Fruit fly (Drosophila melanogaster) whole organism, embryonic: ENCODE measurements around the gene CG31792.

Experiments used
- CG11085 ChIP-seq: fragments of 200-800 bp; sonication (Bioruptor generic); IDR thresholded peaks from 2 replicates; pipeline ENCODE4 v1.3.6; 2022; ENCODE audit warnings: missing biosample characterization, missing genetic modification characterization
- CG11398 ChIP-seq: fragments of 200-800 bp; sonication (Bioruptor generic); optimal IDR thresholded peaks from 2 replicates; lab custom pipeline; 2016; ENCODE audit warnings: missing biosample characterization, missing genetic modification characterization
- CG12299 ChIP-seq: fragments of 200-800 bp; sonication (Bioruptor generic); optimal IDR thresholded peaks from 2 replicates; lab custom pipeline; 2018; ENCODE audit warnings: missing biosample characterization, mild to moderate bottlenecking, missing genetic modification characterization
- CG1529 ChIP-seq: fragments of 200-800 bp; sonication (Bioruptor generic); optimal IDR thresholded peaks from 3 replicates; lab custom pipeline; 2018; ENCODE audit warnings: missing biosample characterization, missing genetic modification characterization
- CG15514 ChIP-seq: fragments of 200-800 bp; sonication (Bioruptor generic); optimal IDR thresholded peaks from 3 replicates; lab custom pipeline; 2017; ENCODE audit warnings: missing biosample characterization, missing genetic modification characterization, mild to moderate bottlenecking, moderate library complexity, missing genetic modification reagents
- CG1832 ChIP-seq: fragments of 200-800 bp; sonication (Bioruptor generic); optimal IDR thresholded peaks from 2 replicates; lab custom pipeline; 2017; ENCODE audit warnings: missing biosample characterization, mild to moderate bottlenecking, missing genetic modification characterization, inconsistent platforms
- CG3065 ChIP-seq: fragments of 200-800 bp; sonication (Bioruptor generic); optimal IDR thresholded peaks from 2 replicates; lab custom pipeline; 2016; ENCODE audit warnings: missing biosample characterization, missing genetic modification characterization
- CG4730 ChIP-seq: fragments of 200-800 bp; sonication (Bioruptor generic); IDR thresholded peaks from 2 replicates; pipeline ENCODE4 v1.3.6; 2022; ENCODE audit warnings: missing biosample characterization, missing genetic modification characterization
- CG5953 ChIP-seq: fragments of 200-800 bp; sonication (Bioruptor generic); IDR thresholded peaks from 2 replicates; pipeline ENCODE4 v1.3.6; 2022; ENCODE audit warnings: missing biosample characterization, missing genetic modification characterization
- CG6689 ChIP-seq: fragments of 200-800 bp; sonication (Bioruptor generic); IDR thresholded peaks from 2 replicates; pipeline ENCODE4 v1.3.6; 2022; ENCODE audit warnings: missing biosample characterization, missing genetic modification characterization
- CG9609 ChIP-seq: fragments of 200-800 bp; sonication (Bioruptor generic); optimal IDR thresholded peaks from 3 replicates; lab custom pipeline; 2016; ENCODE audit warnings: missing biosample characterization, missing genetic modification characterization
- CG9817 ChIP-seq: fragments of 200-800 bp; sonication (Bioruptor generic); optimal IDR thresholded peaks from 2 replicates; lab custom pipeline; 2018; ENCODE audit warnings: missing biosample characterization, mild to moderate bottlenecking, missing genetic modification characterization, moderate library complexity
- CkIIα-i1 ChIP-seq: fragments of 200-800 bp; sonication (Bioruptor generic); IDR thresholded peaks from 2 replicates; pipeline ENCODE4 v1.3.6; 2022; ENCODE audit warnings: missing biosample characterization, missing genetic modification characterization
- CrebB ChIP-seq: fragments of 200-800 bp; sonication (Bioruptor generic); optimal IDR thresholded peaks from 3 replicates; lab custom pipeline; 2018; ENCODE audit warnings: missing biosample characterization, mild to moderate bottlenecking, missing genetic modification characterization
- Dad ChIP-seq: fragments of 200-800 bp; sonication (Bioruptor generic); optimal IDR thresholded peaks from 3 replicates; lab custom pipeline; 2016; ENCODE audit warnings: missing biosample characterization, missing genetic modification characterization
- Dek ChIP-seq: fragments of 200-800 bp; sonication (Bioruptor generic); optimal IDR thresholded peaks from 3 replicates; lab custom pipeline; 2019; ENCODE audit warnings: missing biosample characterization, mild to moderate bottlenecking, missing genetic modification characterization, moderate library complexity
- Dip3 ChIP-seq: fragments of 200-800 bp; sonication (Bioruptor generic); optimal IDR thresholded peaks from 3 replicates; lab custom pipeline; 2016; ENCODE audit warnings: missing biosample characterization, missing genetic modification characterization
- Drgx ChIP-seq: fragments of 200-800 bp; sonication (Bioruptor generic); IDR thresholded peaks from 2 replicates; pipeline ENCODE4 v1.3.6; 2022; ENCODE audit warnings: missing biosample characterization, missing genetic modification characterization
- Ets97D ChIP-seq: fragments of 200-800 bp; sonication (Bioruptor generic); optimal IDR thresholded peaks from 3 replicates; lab custom pipeline; 2016; ENCODE audit warnings: missing biosample characterization, missing genetic modification characterization
- Gsc ChIP-seq: fragments of 200-800 bp; sonication (Bioruptor generic); IDR thresholded peaks from 2 replicates; pipeline ENCODE4 v1.3.6; 2022; ENCODE audit warnings: missing biosample characterization, missing genetic modification characterization
- Hmr ChIP-seq: fragments of 200-800 bp; sonication (Bioruptor generic); optimal IDR thresholded peaks from 3 replicates; lab custom pipeline; 2017; ENCODE audit warnings: mild to moderate bottlenecking, missing biosample characterization, missing genetic modification reagents, missing genetic modification characterization
- Hsf ChIP-seq: fragments of 200-800 bp; sonication (Bioruptor generic); optimal IDR thresholded peaks from 3 replicates; lab custom pipeline; 2016; ENCODE audit warnings: missing biosample characterization, missing genetic modification characterization
- Lpt ChIP-seq: fragments of >200 bp; optimal IDR thresholded peaks from 2 replicates; lab custom pipeline; 2018; ENCODE audit warnings: missing biosample characterization, missing genetic modification characterization
- MESR4 ChIP-seq: fragments of 200-800 bp; sonication (Bioruptor generic); optimal IDR thresholded peaks from 2 replicates; lab custom pipeline; 2018; ENCODE audit warnings: missing biosample characterization, mild to moderate bottlenecking, missing genetic modification characterization, moderate library complexity
- NFAT ChIP-seq: fragments of 200-800 bp; sonication (Bioruptor generic); IDR thresholded peaks from 2 replicates; pipeline ENCODE4 v1.3.6; 2022; ENCODE audit warnings: missing biosample characterization, missing genetic modification characterization
- Nf-YB ChIP-seq: fragments of 200-800 bp; sonication (Bioruptor generic); optimal IDR thresholded peaks from 3 replicates; lab custom pipeline; 2019; ENCODE audit warnings: missing biosample characterization, mild to moderate bottlenecking, missing genetic modification characterization, moderate library complexity
- abd-A ChIP-seq: fragments of 200-800 bp; sonication (Bioruptor generic); optimal IDR thresholded peaks from 3 replicates; lab custom pipeline; 2019; ENCODE audit warnings: missing biosample characterization, mild to moderate bottlenecking, missing genetic modification characterization, moderate library complexity
- ase ChIP-seq: fragments of 200-800 bp; sonication (Bioruptor generic); IDR thresholded peaks from 3 replicates; pipeline ENCODE4 v1.3.6; 2022; ENCODE audit warnings: missing biosample characterization, missing genetic modification characterization
- ash1 ChIP-seq: fragments of 200-800 bp; sonication (Bioruptor generic); optimal IDR thresholded peaks from 2 replicates; lab custom pipeline; 2018; ENCODE audit warnings: missing biosample characterization, mild to moderate bottlenecking, missing genetic modification characterization
- crp ChIP-seq, 2 experiments: fragments of 200-800 bp; sonication (Bioruptor generic); optimal IDR thresholded peaks; 2 replicates in 1 of 2; 3 replicates in 1 of 2; lab custom pipeline; 2017; ENCODE audit warnings: missing biosample characterization in 2 of 2, missing genetic modification characterization in 2 of 2, mild to moderate bottlenecking in 1 of 2, moderate library complexity in 1 of 2
- danr ChIP-seq: fragments of 200-800 bp; sonication (Bioruptor generic); IDR thresholded peaks from 2 replicates; pipeline ENCODE4 v1.3.6; 2022; ENCODE audit warnings: missing biosample characterization, missing genetic modification characterization
- dmrt11E ChIP-seq: fragments of 200-800 bp; sonication (Bioruptor generic); optimal IDR thresholded peaks from 3 replicates; lab custom pipeline; 2018; ENCODE audit warnings: missing biosample characterization, mild to moderate bottlenecking, missing genetic modification characterization, moderate library complexity
- hkb ChIP-seq, 2 experiments: fragments of 200-800 bp in 1 of 2; fragments of >200 bp in 1 of 2; sonication (Bioruptor generic) in 1 of 2; IDR thresholded peaks in 1 of 2; optimal IDR thresholded peaks in 1 of 2; 2 replicates each; pipeline versions ENCODE4 v1.3.6 to Lab custom; 2017 to 2022; ENCODE audit warnings: missing biosample characterization in 1 of 2, missing genetic modification characterization in 1 of 2
- jing ChIP-seq: fragments of 200-800 bp; sonication (Bioruptor generic); optimal IDR thresholded peaks from 2 replicates; lab custom pipeline; 2018; ENCODE audit warnings: missing biosample characterization, mild to moderate bottlenecking, missing genetic modification characterization
- ken ChIP-seq: fragments of 200-800 bp; sonication (Bioruptor generic); IDR thresholded peaks from 3 replicates; pipeline ENCODE4 v1.3.6; 2022; ENCODE audit warnings: missing biosample characterization, missing genetic modification characterization
- mld ChIP-seq: fragments of 200-800 bp; sonication (Bioruptor generic); IDR thresholded peaks from 3 replicates; pipeline ENCODE4 v1.3.6; 2022; ENCODE audit warnings: missing biosample characterization, missing genetic modification characterization; ENCODE audit not compliant: partially characterized antibody
- phol ChIP-seq: fragments of 200-800 bp; sonication (Bioruptor generic); optimal IDR thresholded peaks from 3 replicates; lab custom pipeline; 2018; ENCODE audit warnings: missing biosample characterization, mild to moderate bottlenecking, missing genetic modification characterization, moderate library complexity
- pnt ChIP-seq: fragments of 200-800 bp; sonication (Bioruptor generic); optimal IDR thresholded peaks from 3 replicates; lab custom pipeline; 2016; ENCODE audit warnings: missing biosample characterization, missing genetic modification characterization
- run ChIP-seq: fragments of 200-800 bp; sonication (Bioruptor generic); optimal IDR thresholded peaks from 3 replicates; lab custom pipeline; 2018; ENCODE audit warnings: missing biosample characterization, mild to moderate bottlenecking, missing genetic modification characterization
- scrt ChIP-seq: fragments of 200-800 bp; sonication (Bioruptor generic); optimal IDR thresholded peaks from 2 replicates; lab custom pipeline; 2018; ENCODE audit warnings: missing biosample characterization, mild to moderate bottlenecking, missing genetic modification characterization, moderate library complexity
- sd ChIP-seq: fragments of 200-800 bp; sonication (Bioruptor generic); optimal IDR thresholded peaks from 3 replicates; lab custom pipeline; 2018; ENCODE audit warnings: missing biosample characterization, mild to moderate bottlenecking, missing genetic modification characterization, moderate library complexity
- ssp ChIP-seq: fragments of 200-800 bp; sonication (Bioruptor generic); IDR thresholded peaks from 2 replicates; pipeline ENCODE4 v1.3.6; 2022; ENCODE audit warnings: missing biosample characterization, missing genetic modification characterization
- tgo ChIP-seq: fragments of 200-800 bp; sonication (Bioruptor generic); IDR thresholded peaks from 3 replicates; pipeline ENCODE4 v1.3.6; 2022; ENCODE audit warnings: missing biosample characterization, missing genetic modification characterization
- tio ChIP-seq: fragments of 200-800 bp; sonication (Bioruptor generic); optimal IDR thresholded peaks from 2 replicates; lab custom pipeline; 2017; ENCODE audit warnings: missing biosample characterization, missing genetic modification characterization, inconsistent platforms
- tll ChIP-seq, 2 experiments: fragments of 200-800 bp in 1 of 2; fragments of >200 bp in 1 of 2; sonication (Bioruptor generic) in 1 of 2; optimal IDR thresholded peaks; 2 replicates each; lab custom pipeline; 2017 to 2019; ENCODE audit warnings: missing biosample characterization in 2 of 2, missing genetic modification characterization in 2 of 2, mild to moderate bottlenecking in 1 of 2, moderate library complexity in 1 of 2
- ttk ChIP-seq: fragments of 200-800 bp; sonication (Bioruptor generic); IDR thresholded peaks from 2 replicates; pipeline ENCODE4 v2.1.2; 2022; ENCODE audit warnings: missing biosample characterization, missing genetic modification characterization
- vvl ChIP-seq: fragments of 200-800 bp; sonication (Bioruptor generic); IDR thresholded peaks from 2 replicates; pipeline ENCODE4 v1.3.6; 2022; ENCODE audit warnings: missing biosample characterization, missing genetic modification characterization
- yki ChIP-seq: fragments of >200 bp; optimal IDR thresholded peaks from 3 replicates; lab custom pipeline; 2018
- zf30C ChIP-seq: fragments of 200-800 bp; sonication (Bioruptor generic); optimal IDR thresholded peaks from 3 replicates; lab custom pipeline; 2018; ENCODE audit warnings: missing biosample characterization, mild to moderate bottlenecking, missing genetic modification characterization

CG31792 gene

DNA sequence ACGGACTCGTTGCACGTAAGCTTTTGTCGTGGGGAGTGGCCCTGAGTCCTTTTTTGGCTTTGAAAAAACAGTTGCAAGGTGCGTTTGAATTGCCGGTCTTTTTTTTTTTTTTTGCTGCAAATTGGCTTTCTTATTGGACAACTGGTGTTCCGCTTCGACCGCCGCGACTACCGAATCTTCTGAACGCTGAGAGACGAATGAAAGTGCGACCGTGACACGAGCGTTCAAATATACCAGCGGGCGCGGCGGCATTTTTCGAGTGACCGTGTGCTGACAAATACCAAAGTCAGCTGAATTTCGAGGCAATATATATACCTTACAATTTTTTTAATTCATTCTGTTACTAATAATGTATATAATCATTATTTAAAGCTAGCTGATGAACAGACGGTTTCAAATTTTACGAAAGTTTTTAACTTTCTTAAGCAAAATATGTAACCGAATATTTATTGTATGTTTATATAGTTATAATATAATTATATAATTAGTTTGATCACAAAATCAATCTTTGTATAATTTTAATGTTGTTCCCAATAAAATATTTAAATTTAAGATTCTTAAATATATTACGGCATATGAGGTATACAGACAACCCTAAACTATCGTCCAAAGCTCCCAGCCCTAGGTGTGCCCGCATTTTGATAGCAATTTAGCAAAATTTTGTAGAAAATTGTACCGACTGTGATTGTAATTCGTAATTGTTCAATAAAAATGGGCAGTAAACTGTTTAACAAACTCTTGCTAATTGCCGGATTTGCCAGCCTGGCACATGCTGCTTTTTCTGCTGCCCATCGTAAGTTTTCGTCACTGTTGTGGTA, 10.0 kb upstream of the CG31792 start, which contains the start of the genes Swip-1 and EMC5 (continued):
- TF ChIP-seq CrebB (tag; lab: Kevin White, UChicago) (peak; percentile 19), Dek (peak; percentile 68), danr (no peak), Drgx (GFP tag; lab: Robert Waterston, UW) (no peak), Hsf (no peak), CkIIα-i1 (GFP tag; lab: Robert Waterston, UW) (no peak), ken (GFP tag; lab: Robert Waterston, UW) (peak; percentile 67; the same call in 2 of the 3 replicates), Dad (GFP tag; lab: Kevin White, UChicago) (no peak), CG12299 (tag; lab: Kevin White, UChicago) (peak; percentile 27), CG6689 (GFP tag; lab: Robert Waterston, UW) (peak; percentile 66), jing (GFP tag; lab: Kevin White, UChicago) (no peak), Gsc (GFP tag; lab: Robert Waterston, UW) (no peak), mld (no peak), vvl (GFP tag; lab: Robert Waterston, UW) (0 out of 2 replicates have a peak, but pooled peaks have one; percentile 61), crp (GFP tag; optimal IDR thresholded peaks at IDR 0.05; lab: Kevin White, UChicago) (peak in 1 of 2 experiments; percentile 62), tio (GFP tag; lab: Kevin White, UChicago) (peak; percentile 17), ash1 (GFP tag; lab: Kevin White, UChicago) (no peak), Lpt (GFP tag; lab: Kevin White, UChicago) (no peak), pnt (no peak), MESR4 (peak; percentile 73), abd-A (tag; lab: Kevin White, UChicago) (no peak), CG11085 (GFP tag; lab: Robert Waterston, UW) (peak; percentile 54; the same call in 1 of the 2 replicates), ttk (GFP tag; lab: Robert Waterston, UW) (no peak), CG4730 (peak; percentile 39; the same call in 1 of the 2 replicates), sd (tag; lab: Kevin White, UChicago) (peak; percentile 60), CG9609 (GFP tag; lab: Kevin White, UChicago) (no peak), yki (no peak), CG3065 (GFP tag; lab: Kevin White, UChicago) (no peak), Dip3 (GFP tag; lab: Kevin White, UChicago) (no peak), run (tag; lab: Kevin White, UChicago) (peak; percentile 31), CG11398 (GFP tag; lab: Kevin White, UChicago) (no peak), NFAT (GFP tag; lab: Robert Waterston, UW) (peak; percentile 44), CG1529 (GFP tag; lab: Kevin White, UChicago) (peak; percentile 8), ase (GFP tag; lab: Robert Waterston, UW) (peak; percentile 18; the same call in 1 of the 3 replicates), CG5953 (no peak), dmrt11E (tag; lab: Kevin White, UChicago) (peak; percentile 68), zf30C (GFP tag; lab: Kevin White, UChicago) (no peak), ssp (peak; percentile 61), hkb (optimal IDR thresholded peaks at IDR 0.05; lab: Kevin White, UChicago) (no peak), hkb (GFP tag; IDR thresholded peaks at IDR 0.05; lab: Robert Waterston, UW) (no peak), Hmr (peak; percentile 58), Ets97D (GFP tag; lab: Kevin White, UChicago) (peak; percentile 24), CG9817 (peak; percentile 60), Nf-YB (no peak), tll (GFP tag; optimal IDR thresholded peaks at IDR 0.05; lab: Kevin White, UChicago) (no peak), CG1832 (no peak), scrt (GFP tag; lab: Kevin White, UChicago) (peak; percentile 33), CG15514 (GFP tag; lab: Kevin White, UChicago) (peak; percentile 47), phol (peak; percentile 84), tgo (GFP tag; lab: Robert Waterston, UW) (peak; percentile 62)
